Worm (Caenorhabditis elegans): ENCODE data around the gene R02D5.9.

DNA sequence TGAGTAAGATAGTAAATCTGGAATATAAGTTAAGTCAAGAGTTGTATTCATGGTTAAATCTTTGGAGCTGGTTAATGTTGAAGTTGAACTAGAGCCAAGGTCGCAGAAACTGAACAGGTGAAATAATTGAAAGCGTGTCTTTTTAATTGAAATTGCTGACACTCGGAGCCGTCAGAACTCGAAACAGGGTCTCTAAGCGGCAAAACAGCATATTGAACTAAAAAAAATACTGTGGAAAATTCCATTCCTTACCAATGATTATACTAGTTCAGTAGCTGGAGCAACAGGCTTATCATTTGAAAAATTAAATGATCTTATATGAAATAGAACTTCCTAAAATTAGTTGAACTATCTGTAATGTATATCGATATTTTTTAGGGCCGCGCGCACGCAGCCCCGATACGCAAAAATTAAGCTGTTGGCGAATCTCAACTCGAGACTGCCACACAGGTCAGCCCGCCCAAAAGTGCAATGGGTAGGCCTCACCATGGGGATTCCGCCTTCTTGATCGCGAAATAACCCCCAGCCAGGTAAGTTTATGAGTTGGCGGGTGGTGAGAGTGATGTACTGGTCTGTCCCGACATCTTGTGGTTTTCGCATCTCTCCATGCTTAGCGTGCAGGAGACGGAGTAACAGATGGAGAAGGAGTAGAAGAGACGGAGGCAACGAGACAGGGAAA is 42.6 kb downstream of the R02D5.9 start, which contains the start of gene srz-97:
- TF ChIP-seq nhr-76 (tag; optimal IDR thresholded peaks at IDR 0.05) = no peak
- TF ChIP-seq lin-15B (tag; optimal IDR thresholded peaks at IDR 0.05) = no peak
- TF ChIP-seq unc-39 (tag; optimal IDR thresholded peaks at IDR 0.05) = no peak
- no peak for TF ChIP-seq skn-1 (tag; optimal IDR thresholded peaks at IDR 0.05)
- TF ChIP-seq unc-130 (GFP tag; optimal IDR thresholded peaks at IDR 0.05) = peak; percentile 58
- no peak for TF ChIP-seq tag-97 (GFP tag; IDR thresholded peaks at IDR 0.05)
- TF ChIP-seq ceh-82 (tag; optimal IDR thresholded peaks at IDR 0.05) = no peak
- TF ChIP-seq Y105C5A.15 (GFP tag; IDR thresholded peaks at IDR 0.05) = 0 out of 2 replicates have a peak, but pooled peaks have one; percentile 30
- no peak for TF ChIP-seq pha-4 (GFP tag; IDR thresholded peaks at IDR 0.05)
- no peak for TF ChIP-seq pha-4 (tag; optimal IDR thresholded peaks at IDR 0.05)
- TF ChIP-seq Y48G9A.11 (GFP tag; IDR thresholded peaks at IDR 0.05) = no peak
- TF ChIP-seq fos-1 (tag; optimal IDR thresholded peaks at IDR 0.05) = no peak
- peak in 1 of 2 experiments; percentile 24 for TF ChIP-seq unc-62 (GFP tag; optimal IDR thresholded peaks at IDR 0.05 in 1 of 2)
- no peak for TF ChIP-seq unc-62 (tag; optimal IDR thresholded peaks at IDR 0.05)

Data from whole organism, L4 larva.